Worm (Caenorhabditis elegans) whole organism, mixed stage, embryonic: ENCODE results near the gene par-1.
"Not testable (repeated sequence)": the region's sequence is repeated elsewhere in the genome, so short reads cannot be mapped to it uniquely, and the experiment has no call there.

ENCODE experiments used
- M03D4.4 ChIP-seq: sonication (generic microtip); optimal IDR thresholded peaks from 2 replicates; lab custom pipeline; 2017; ENCODE audit warnings: mild to moderate bottlenecking, missing genetic modification characterization, missing compliant biosample characterization
- bed-3 ChIP-seq: fragments of 200-800 bp; sonication (Bioruptor generic); optimal IDR thresholded peaks from 3 replicates; lab custom pipeline; 2018; ENCODE audit warnings: mild to moderate bottlenecking, missing genetic modification characterization, moderate library complexity, missing compliant biosample characterization
- blmp-1 ChIP-seq: fragments of 150-350 bp; optimal IDR thresholded peaks from 2 replicates; lab custom pipeline; 2014; ENCODE audit warnings: missing biosample characterization, missing genetic modification characterization
- ceh-39 ChIP-seq: fragments of 150-350 bp; optimal IDR thresholded peaks from 2 replicates; lab custom pipeline; 2014; ENCODE audit warnings: missing biosample characterization, missing genetic modification characterization
- ceh-43 ChIP-seq: fragments of 200-800 bp; sonication (Bioruptor generic); optimal IDR thresholded peaks from 2 replicates; lab custom pipeline; 2018; ENCODE audit warnings: mild to moderate bottlenecking, missing genetic modification characterization, moderate library complexity, missing compliant biosample characterization
- ces-1 ChIP-seq: fragments of 150-350 bp; optimal IDR thresholded peaks from 2 replicates; lab custom pipeline; 2014; ENCODE audit warnings: missing biosample characterization, missing genetic modification reagents, missing genetic modification characterization
- cnd-1 ChIP-seq: fragments of 200-800 bp; sonication (Bioruptor generic); optimal IDR thresholded peaks from 2 replicates; lab custom pipeline; 2018; ENCODE audit warnings: mild to moderate bottlenecking, missing genetic modification characterization, missing compliant biosample characterization
- drap-1 ChIP-seq: fragments of 200-800 bp; sonication (Bioruptor generic); optimal IDR thresholded peaks from 3 replicates; lab custom pipeline; 2018; ENCODE audit warnings: mild to moderate bottlenecking, missing genetic modification characterization, missing compliant biosample characterization
- elt-1 ChIP-seq: sonication (generic microtip); optimal IDR thresholded peaks from 2 replicates; lab custom pipeline; 2017; ENCODE audit warnings: missing genetic modification characterization, mild to moderate bottlenecking, missing compliant biosample characterization, antibody characterized with exemption, moderate library complexity, borderline replicate concordance; ENCODE audit not compliant: insufficient read depth
- elt-3 ChIP-seq: fragments of 150-350 bp; optimal IDR thresholded peaks from 2 replicates; lab custom pipeline; 2014; ENCODE audit warnings: missing biosample characterization, missing genetic modification characterization
- flh-1 ChIP-seq: fragments of 200-800 bp; sonication (Bioruptor generic); optimal IDR thresholded peaks from 2 replicates; lab custom pipeline; 2018; ENCODE audit warnings: mild to moderate bottlenecking, missing genetic modification characterization, moderate library complexity, missing compliant biosample characterization
- ham-2 ChIP-seq: fragments of 200-800 bp; sonication (Bioruptor generic); optimal IDR thresholded peaks from 2 replicates; lab custom pipeline; 2018; ENCODE audit warnings: mild to moderate bottlenecking, missing genetic modification characterization, missing compliant biosample characterization
- hlh-1 ChIP-seq: fragments of 150-350 bp; optimal IDR thresholded peaks from 2 replicates; lab custom pipeline; 2014; ENCODE audit warnings: missing biosample characterization, missing genetic modification reagents, missing genetic modification characterization
- lin-13 ChIP-seq: fragments of 150-350 bp; optimal IDR thresholded peaks from 2 replicates; lab custom pipeline; 2014; ENCODE audit warnings: missing biosample characterization, missing genetic modification characterization
- lin-32 ChIP-seq: fragments of 200-800 bp; sonication (Bioruptor generic); optimal IDR thresholded peaks from 2 replicates; lab custom pipeline; 2018; ENCODE audit warnings: mild to moderate bottlenecking, missing genetic modification characterization, missing compliant biosample characterization
- lsy-2 ChIP-seq: fragments of 150-350 bp; optimal IDR thresholded peaks from 2 replicates; lab custom pipeline; 2014; ENCODE audit warnings: missing biosample characterization, missing genetic modification characterization
- mab-5 ChIP-seq: fragments of 150-350 bp; optimal IDR thresholded peaks from 2 replicates; lab custom pipeline; 2014; ENCODE audit warnings: missing biosample characterization, missing genetic modification characterization
- mep-1 ChIP-seq: fragments of 150-350 bp; optimal IDR thresholded peaks from 2 replicates; lab custom pipeline; 2017; ENCODE audit warnings: missing biosample characterization, missing genetic modification reagents, missing genetic modification characterization, inconsistent platforms
- mls-2 ChIP-seq: sonication (generic microtip); optimal IDR thresholded peaks from 2 replicates; lab custom pipeline; 2016; ENCODE audit warnings: mild to moderate bottlenecking, missing genetic modification characterization, moderate library complexity, missing compliant biosample characterization
- nhr-12 ChIP-seq: fragments of 150-350 bp; optimal IDR thresholded peaks from 2 replicates; lab custom pipeline; 2014; ENCODE audit warnings: missing biosample characterization, missing genetic modification characterization
- nhr-2 ChIP-seq: fragments of 150-350 bp; optimal IDR thresholded peaks from 2 replicates; lab custom pipeline; 2014; ENCODE audit warnings: missing biosample characterization, missing genetic modification characterization
- nhr-237 ChIP-seq: fragments of 150-350 bp; optimal IDR thresholded peaks from 2 replicates; lab custom pipeline; 2014; ENCODE audit warnings: missing biosample characterization, missing genetic modification characterization
- nhr-28 ChIP-seq: fragments of 150-350 bp; optimal IDR thresholded peaks from 2 replicates; lab custom pipeline; 2014; ENCODE audit warnings: missing biosample characterization, missing genetic modification characterization
- nhr-76 ChIP-seq: sonication (generic microtip); optimal IDR thresholded peaks from 2 replicates; lab custom pipeline; 2017; ENCODE audit warnings: missing biosample characterization, missing genetic modification characterization
- pha-4 ChIP-seq: fragments of 150-350 bp; optimal IDR thresholded peaks from 2 replicates; lab custom pipeline; 2018; ENCODE audit warnings: missing biosample characterization, missing genetic modification reagents, missing genetic modification characterization
- sptf-1 ChIP-seq: sonication (generic microtip); optimal IDR thresholded peaks from 2 replicates; lab custom pipeline; 2017; ENCODE audit warnings: mild to moderate bottlenecking, missing genetic modification characterization, moderate library complexity, missing compliant biosample characterization
- tbx-8 ChIP-seq: fragments of 200-800 bp; sonication (Bioruptor generic); optimal IDR thresholded peaks from 2 replicates; lab custom pipeline; 2018; ENCODE audit warnings: mild to moderate bottlenecking, missing genetic modification characterization, moderate library complexity, missing compliant biosample characterization
- unc-120 ChIP-seq: sonication (generic microtip); optimal IDR thresholded peaks from 2 replicates; lab custom pipeline; 2017; ENCODE audit warnings: missing genetic modification characterization, missing compliant biosample characterization; ENCODE audit not compliant: poor library complexity, severe bottlenecking
- unc-39 ChIP-seq: fragments of 150-350 bp; optimal IDR thresholded peaks from 2 replicates; lab custom pipeline; 2014; ENCODE audit warnings: missing biosample characterization, missing genetic modification characterization
- unc-62 ChIP-seq: fragments of 150-350 bp; optimal IDR thresholded peaks from 2 replicates; lab custom pipeline; 2014; ENCODE audit warnings: missing biosample characterization, missing genetic modification reagents, missing genetic modification characterization
- zip-8 ChIP-seq: fragments of 150-350 bp; optimal IDR thresholded peaks from 2 replicates; lab custom pipeline; 2014; ENCODE audit warnings: missing biosample characterization, missing genetic modification characterization
- ztf-11 ChIP-seq: fragments of 150-350 bp; optimal IDR thresholded peaks from 2 replicates; lab custom pipeline; 2014; ENCODE audit warnings: missing biosample characterization, missing genetic modification characterization

The par-1 gene

ce11 chrV:14139252-14140100 is 5.7 kb downstream of the par-1 start:
- TF ChIP-seq unc-39 (tag; lab: Kevin White, UChicago), result no peak
- no peak for TF ChIP-seq lin-32 (GFP tag; lab: Kevin White, UChicago)
- TF ChIP-seq hlh-1 (tag; lab: Kevin White, UChicago), result peak; percentile 28
- no peak for TF ChIP-seq nhr-237 (tag; lab: Kevin White, UChicago)
- TF ChIP-seq nhr-76 (tag; lab: Kevin White, UChicago), result no peak
- TF ChIP-seq ceh-43, result peak; percentile 46
- no peak for TF ChIP-seq ztf-11 (tag; lab: Kevin White, UChicago)
- no peak for TF ChIP-seq zip-8 (tag; lab: Kevin White, UChicago)
- TF ChIP-seq mls-2, result peak; percentile 16
- TF ChIP-seq flh-1 (GFP tag; lab: Kevin White, UChicago), result no peak
- TF ChIP-seq ham-2 (GFP tag; lab: Kevin White, UChicago), result peak; percentile 6
- no peak for TF ChIP-seq unc-62
- no peak for TF ChIP-seq bed-3
- peak; percentile 72 for TF ChIP-seq ces-1 (GFP tag; lab: Kevin White, UChicago)
- no peak for TF ChIP-seq lin-13
- no peak for TF ChIP-seq pha-4 (tag; lab: Kevin White, UChicago)
- peak; percentile 55 for TF ChIP-seq unc-120
- TF ChIP-seq nhr-12 (tag; lab: Kevin White, UChicago), result no peak
- TF ChIP-seq blmp-1, result no peak
- no peak for TF ChIP-seq elt-1 (tag; lab: Kevin White, UChicago)

- TF ChIP-seq lsy-2, mep-1, M03D4.4 (tag; lab: Kevin White, UChicago): not testable (repeated sequence)
Measured at ce11 chrV:14137766-14138165, 7.4 kb downstream of the par-1 start, which contains the start of gene AH10.4. Gene AH10.4, minus strand, starts transcription at chrV:14137866.

ce11 chrV:14136152-14136551 is 9.0 kb downstream of the par-1 start:
- TF ChIP-seq zip-8 (tag; lab: Kevin White, UChicago), result no peak
- no peak for TF ChIP-seq ztf-11 (tag; lab: Kevin White, UChicago)
- TF ChIP-seq unc-120, result peak; percentile 59
- no peak for TF ChIP-seq elt-3
- TF ChIP-seq M03D4.4 (tag; lab: Kevin White, UChicago), result peak; percentile 27
- TF ChIP-seq ham-2 (GFP tag; lab: Kevin White, UChicago), result peak; percentile 81
- TF ChIP-seq mab-5, result no peak
- TF ChIP-seq nhr-237 (tag; lab: Kevin White, UChicago), result peak; percentile 78
- peak; percentile 61 for TF ChIP-seq drap-1 (GFP tag; lab: Kevin White, UChicago)
- no peak for TF ChIP-seq nhr-28 (tag; lab: Kevin White, UChicago)
- TF ChIP-seq ceh-39 (tag; lab: Kevin White, UChicago), result no peak
- peak; percentile 41 for TF ChIP-seq lsy-2 (tag; lab: Kevin White, UChicago)
- TF ChIP-seq nhr-2, result no peak
- TF ChIP-seq mep-1 (tag; lab: Kevin White, UChicago), result peak; percentile 72
- TF ChIP-seq pha-4 (tag; lab: Kevin White, UChicago), result peak; percentile 86
- TF ChIP-seq cnd-1, result peak; percentile 36
- TF ChIP-seq unc-62, result peak; percentile 64
- TF ChIP-seq ces-1 (GFP tag; lab: Kevin White, UChicago), result peak; percentile 31
- peak; percentile 51 for TF ChIP-seq hlh-1 (tag; lab: Kevin White, UChicago)
- TF ChIP-seq tbx-8, result no peak
- TF ChIP-seq mls-2, result peak; percentile 38
- TF ChIP-seq sptf-1, result peak; percentile 54
- no peak for TF ChIP-seq ceh-43
- TF ChIP-seq blmp-1, result no peak

ce11 chrV:14134757-14135441 is 10.3 kb downstream of the par-1 start:
- TF ChIP-seq nhr-12 (tag; lab: Kevin White, UChicago) (no peak), nhr-237 (tag; lab: Kevin White, UChicago) (no peak), ztf-11 (tag; lab: Kevin White, UChicago) (no peak), lin-13 (no peak), elt-3 (no peak)
